Fruit fly (Drosophila melanogaster): ENCODE data around the gene CG7168.
A peak's percentile ranks its signal among the peaks of the same experiment; 100 is the strongest.

CG7168 gene

dm6 chr3R:18185385-18185784 lies 40.5 kb downstream of the CG7168 start, which contains the start of the genes Arp5 and CG7208:
TSS of gene Arp5 (plus strand) at chr3R:18185498.
TSS of gene CG7208 (minus strand) at chr3R:18185715.
- TF ChIP-seq Sp1 (GFP tag; optimal IDR thresholded peaks at IDR 0.05) (peak; percentile 65), rgr (GFP tag; optimal IDR thresholded peaks at IDR 0.05) (peak; percentile 81), tai (GFP tag; optimal IDR thresholded peaks at IDR 0.05) (no peak), Jra (GFP tag; optimal IDR thresholded peaks at IDR 0.05) (peak; percentile 65), N (GFP tag; optimal IDR thresholded peaks at IDR 0.05) (no peak), GATAd (GFP tag; optimal IDR thresholded peaks at IDR 0.05) (peak; percentile 44), Vsx2 (GFP tag; optimal IDR thresholded peaks at IDR 0.05; ENCODE audit: partially characterized antibody) (no peak), sage (GFP tag; optimal IDR thresholded peaks at IDR 0.05) (no peak), CG9705 (GFP tag; optimal IDR thresholded peaks at IDR 0.05) (peak; percentile 47), dsf (GFP tag; optimal IDR thresholded peaks at IDR 0.05; ENCODE audit: borderline replicate concordance) (peak; percentile 50), Myc (optimal IDR thresholded peaks at IDR 0.05) (no peak), h (GFP tag; optimal IDR thresholded peaks at IDR 0.05) (peak; percentile 92), sv (GFP tag; optimal IDR thresholded peaks at IDR 0.05) (peak; percentile 57), Dfd (GFP tag; optimal IDR thresholded peaks at IDR 0.05) (no peak), Hr83 (GFP tag; optimal IDR thresholded peaks at IDR 0.05; ENCODE audit: poor library complexity, severe bottlenecking) (peak; percentile 3), woc (GFP tag; optimal IDR thresholded peaks at IDR 0.05) (no peak), Hnf4 (GFP tag; optimal IDR thresholded peaks at IDR 0.05) (no peak), lola (GFP tag; optimal IDR thresholded peaks at IDR 0.05) (no peak), fru (GFP tag; optimal IDR thresholded peaks at IDR 0.05) (peak; percentile 70), Dif (GFP tag; optimal IDR thresholded peaks at IDR 0.05; ENCODE audit: partially characterized antibody) (no peak), dl (GFP tag; optimal IDR thresholded peaks at IDR 0.05; ENCODE audit: insufficient read depth in 1 of 2, partially characterized antibody in 2 of 2) (no peak), br (GFP tag; optimal IDR thresholded peaks at IDR 0.05) (peak; percentile 56), dmrt93B (GFP tag; optimal IDR thresholded peaks at IDR 0.05) (no peak), HLH106 (tag; optimal IDR thresholded peaks at IDR 0.05) (peak; percentile 70), Abd-B (GFP tag; optimal IDR thresholded peaks at IDR 0.05) (no peak), CrebA (GFP tag; optimal IDR thresholded peaks at IDR 0.05; ENCODE audit: borderline replicate concordance) (no peak), CG32264 (GFP tag; optimal IDR thresholded peaks at IDR 0.05) (no peak), jim (GFP tag; optimal IDR thresholded peaks at IDR 0.05) (no peak), brk (GFP tag; optimal IDR thresholded peaks at IDR 0.05) (no peak), usp (GFP tag; optimal IDR thresholded peaks at IDR 0.05) (no peak), pan (optimal IDR thresholded peaks at IDR 0.05) (no peak), psq (GFP tag; optimal IDR thresholded peaks at IDR 0.05) (peak; percentile 97), foxo (GFP tag; optimal IDR thresholded peaks at IDR 0.05) (peak in 1 of 2 experiments; percentile 77), Mio (GFP tag; optimal IDR thresholded peaks at IDR 0.05) (no peak), Hr78 (GFP tag; optimal IDR thresholded peaks at IDR 0.05) (no peak), Rel (GFP tag; optimal IDR thresholded peaks at IDR 0.05) (no peak), Rel (tag; optimal IDR thresholded peaks at IDR 0.05) (peak; percentile 24), OdsH (GFP tag; optimal IDR thresholded peaks at IDR 0.05) (peak; percentile 76), ey (GFP tag; optimal IDR thresholded peaks at IDR 0.05) (peak; percentile 74)

dm6 chr3R:18183244-18183643 lies 42.6 kb downstream of the CG7168 start, which contains the start of gene cdm:
TSS of gene cdm (minus strand) at chr3R:18183479.
- peak; percentile 12 for TF ChIP-seq Dif (GFP tag; optimal IDR thresholded peaks at IDR 0.05; ENCODE audit: partially characterized antibody)
- TF ChIP-seq tai (GFP tag; optimal IDR thresholded peaks at IDR 0.05), result no peak
- TF ChIP-seq ey (GFP tag; optimal IDR thresholded peaks at IDR 0.05), result no peak

All from whole organism, wandering third instar larva.